Worm (Caenorhabditis elegans): ENCODE results near the gene sri-20.

ce11 chrV:10352928-10353427 is 15.4 kb upstream of the sri-20 start, which contains the start of gene nol-56:
- TF ChIP-seq ama-1 (optimal IDR thresholded peaks at IDR 0.05) (no peak), hmg-4 (GFP tag; optimal IDR thresholded peaks at IDR 0.05) (no peak), ets-7 (tag; optimal IDR thresholded peaks at IDR 0.05) (no peak), hnd-1 (tag; optimal IDR thresholded peaks at IDR 0.05) (no peak), scrt-1 (GFP tag; IDR thresholded peaks at IDR 0.05) (no peak), tbx-37 (GFP tag; conservative IDR thresholded peaks at IDR 0.05) (no peak), aly-1 (tag; optimal IDR thresholded peaks at IDR 0.05) (no peak), hmbx-1 (tag; optimal IDR thresholded peaks at IDR 0.05) (no peak), ceh-13 (GFP tag; optimal IDR thresholded peaks at IDR 0.05) (no peak)
